Fruit fly (Drosophila melanogaster) whole organism, embryonic: ENCODE data around the gene CG12974.

Source experiments
- ATbp ChIP-seq: fragments of 200-800 bp; sonication (Bioruptor generic); optimal IDR thresholded peaks from 2 replicates; lab custom pipeline; 2017; ENCODE audit warnings: missing biosample characterization, mild to moderate bottlenecking, missing genetic modification characterization, missing genetic modification reagents
- Adf1 ChIP-seq: fragments of 200-800 bp; sonication (Bioruptor generic); IDR thresholded peaks from 2 replicates; pipeline ENCODE4 v1.3.6; 2022; ENCODE audit warnings: missing biosample characterization, missing genetic modification characterization
- Bgb ChIP-seq: fragments of 200-800 bp; sonication (Bioruptor generic); IDR thresholded peaks from 2 replicates; pipeline ENCODE4 v1.3.6; 2022; ENCODE audit warnings: missing biosample characterization, missing genetic modification characterization; ENCODE audit not compliant: partially characterized antibody
- Blimp-1 ChIP-seq: fragments of 200-800 bp; sonication (Bioruptor generic); optimal IDR thresholded peaks from 3 replicates; lab custom pipeline; 2018; ENCODE audit warnings: missing biosample characterization, missing genetic modification characterization, mild to moderate bottlenecking, moderate library complexity, missing genetic modification reagents
- Bteb2 ChIP-seq: fragments of 200-800 bp; sonication (Bioruptor generic); optimal IDR thresholded peaks from 2 replicates; lab custom pipeline; 2016; ENCODE audit warnings: missing biosample characterization, missing genetic modification characterization
- CG10462 ChIP-seq: fragments of 200-800 bp; sonication (Bioruptor generic); optimal IDR thresholded peaks from 2 replicates; lab custom pipeline; 2016; ENCODE audit warnings: missing biosample characterization, missing genetic modification characterization
- CG10565 ChIP-seq: fragments of 200-800 bp; sonication (Bioruptor generic); optimal IDR thresholded peaks from 3 replicates; lab custom pipeline; 2016; ENCODE audit warnings: missing biosample characterization, mild to moderate bottlenecking, missing genetic modification characterization
- CG11695 ChIP-seq: fragments of 200-800 bp; sonication (Bioruptor generic); IDR thresholded peaks from 3 replicates; pipeline ENCODE4 v1.3.6; 2022; ENCODE audit warnings: missing biosample characterization, missing genetic modification characterization
- CG12155 ChIP-seq: fragments of 200-800 bp; sonication (Bioruptor generic); optimal IDR thresholded peaks from 3 replicates; lab custom pipeline; 2016; ENCODE audit warnings: missing biosample characterization, missing genetic modification characterization
- CG15514 ChIP-seq: fragments of 200-800 bp; sonication (Bioruptor generic); optimal IDR thresholded peaks from 3 replicates; lab custom pipeline; 2017; ENCODE audit warnings: missing biosample characterization, missing genetic modification characterization, mild to moderate bottlenecking, moderate library complexity, missing genetic modification reagents
- CG15601 ChIP-seq: fragments of 200-800 bp; sonication (Bioruptor generic); optimal IDR thresholded peaks from 3 replicates; lab custom pipeline; 2019; ENCODE audit warnings: missing biosample characterization, mild to moderate bottlenecking, missing genetic modification characterization, moderate library complexity
- CG18011 ChIP-seq: fragments of 200-800 bp; sonication (Bioruptor generic); optimal IDR thresholded peaks from 2 replicates; lab custom pipeline; 2017; ENCODE audit warnings: missing biosample characterization, missing genetic modification characterization, mild to moderate bottlenecking, moderate library complexity, missing genotype
- CG31365 ChIP-seq: fragments of 200-800 bp; sonication (Bioruptor generic); optimal IDR thresholded peaks from 2 replicates; lab custom pipeline; 2018; ENCODE audit warnings: missing biosample characterization, mild to moderate bottlenecking, missing genetic modification characterization
- CG6654 ChIP-seq: fragments of 200-800 bp; sonication (Bioruptor generic); optimal IDR thresholded peaks from 2 replicates; lab custom pipeline; 2017; ENCODE audit warnings: missing biosample characterization, mild to moderate bottlenecking, missing genetic modification characterization
- CG7357 ChIP-seq: fragments of 200-800 bp; sonication (Bioruptor generic); IDR thresholded peaks from 3 replicates; pipeline ENCODE4 v1.3.6; 2022; ENCODE audit warnings: missing biosample characterization, missing genetic modification characterization
- CG7745 ChIP-seq: fragments of 200-800 bp; sonication (Bioruptor generic); optimal IDR thresholded peaks from 2 replicates; lab custom pipeline; 2018; ENCODE audit warnings: missing biosample characterization, mild to moderate bottlenecking, missing genetic modification characterization, moderate library complexity
- CG7786 ChIP-seq: fragments of 200-800 bp; sonication (Bioruptor generic); optimal IDR thresholded peaks from 2 replicates; lab custom pipeline; 2016; ENCODE audit warnings: missing biosample characterization, missing genetic modification characterization
- CrebB ChIP-seq: fragments of 200-800 bp; sonication (Bioruptor generic); optimal IDR thresholded peaks from 3 replicates; lab custom pipeline; 2018; ENCODE audit warnings: missing biosample characterization, mild to moderate bottlenecking, missing genetic modification characterization
- ERR ChIP-seq: fragments of 200-800 bp; sonication (Bioruptor generic); optimal IDR thresholded peaks from 2 replicates; lab custom pipeline; 2016; ENCODE audit warnings: missing biosample characterization, missing genetic modification characterization
- HLH3B ChIP-seq: fragments of 200-800 bp; sonication (Bioruptor generic); IDR thresholded peaks from 2 replicates; pipeline ENCODE4 v1.3.6; 2022; ENCODE audit warnings: missing biosample characterization, missing genetic modification characterization
- HLHmδ ChIP-seq: fragments of 200-800 bp; sonication (Bioruptor generic); optimal IDR thresholded peaks from 2 replicates; lab custom pipeline; 2018; ENCODE audit warnings: missing biosample characterization, mild to moderate bottlenecking, missing genetic modification characterization, moderate library complexity
- HmgZ ChIP-seq: fragments of 200-800 bp; sonication (Bioruptor generic); optimal IDR thresholded peaks from 2 replicates; lab custom pipeline; 2018; ENCODE audit warnings: missing biosample characterization, mild to moderate bottlenecking, missing genetic modification characterization
- Lim3 ChIP-seq: fragments of 200-800 bp; sonication (Bioruptor generic); IDR thresholded peaks from 2 replicates; pipeline ENCODE4 v1.3.6; 2022; ENCODE audit warnings: missing biosample characterization, missing genetic modification characterization
- Mrtf ChIP-seq: fragments of 200-800 bp; sonication (Bioruptor generic); IDR thresholded peaks from 3 replicates; pipeline ENCODE4 v1.3.6; 2022; ENCODE audit warnings: missing biosample characterization, missing genetic modification characterization
- Myb ChIP-seq: fragments of 200-800 bp; sonication (Bioruptor generic); optimal IDR thresholded peaks from 2 replicates; lab custom pipeline; 2016; ENCODE audit warnings: missing biosample characterization, missing genetic modification characterization
- NFAT ChIP-seq: fragments of 200-800 bp; sonication (Bioruptor generic); IDR thresholded peaks from 2 replicates; pipeline ENCODE4 v1.3.6; 2022; ENCODE audit warnings: missing biosample characterization, missing genetic modification characterization
- Oaz ChIP-seq: fragments of 200-800 bp; sonication (Bioruptor generic); IDR thresholded peaks from 2 replicates; pipeline ENCODE4 v1.3.6; 2022; ENCODE audit warnings: missing biosample characterization, missing genetic modification characterization
- Side ChIP-seq: fragments of 200-800 bp; sonication (Bioruptor generic); optimal IDR thresholded peaks from 2 replicates; lab custom pipeline; 2016; ENCODE audit warnings: missing biosample characterization, missing genetic modification characterization
- Sox100B ChIP-seq: fragments of 200-800 bp; sonication (Bioruptor generic); optimal IDR thresholded peaks from 3 replicates; lab custom pipeline; 2018; ENCODE audit warnings: missing biosample characterization, mild to moderate bottlenecking, missing genetic modification characterization
- Spps ChIP-seq: fragments of 200-800 bp; sonication (Bioruptor generic); optimal IDR thresholded peaks from 2 replicates; lab custom pipeline; 2018; ENCODE audit warnings: missing biosample characterization, mild to moderate bottlenecking, missing genetic modification characterization
- Stat92E ChIP-seq, 3 experiments: fragments of >200 bp in 2 of 3; fragments of 200-800 bp in 1 of 3; sonication (Bioruptor generic) in 1 of 3; optimal IDR thresholded peaks; 2 replicates each; lab custom pipeline; 2017 to 2019; ENCODE audit warnings: missing biosample characterization in 3 of 3, missing genetic modification characterization in 3 of 3, mild to moderate bottlenecking in 1 of 3, moderate library complexity in 1 of 3
- Xrp1 ChIP-seq: fragments of 200-800 bp; sonication (Bioruptor generic); IDR thresholded peaks from 2 replicates; pipeline ENCODE4 v1.3.6; 2022; ENCODE audit warnings: missing biosample characterization, missing genetic modification characterization
- ac ChIP-seq: fragments of 200-800 bp; sonication (Bioruptor generic); optimal IDR thresholded peaks from 3 replicates; lab custom pipeline; 2017; ENCODE audit warnings: missing biosample characterization, mild to moderate bottlenecking, missing genetic modification characterization
- ato ChIP-seq: fragments of 200-800 bp; sonication (Bioruptor generic); IDR thresholded peaks from 2 replicates; pipeline ENCODE4 v1.3.6; 2022; ENCODE audit warnings: missing biosample characterization, missing genetic modification characterization; ENCODE audit not compliant: partially characterized antibody
- bigmax ChIP-seq: fragments of 200-800 bp; sonication (Bioruptor generic); optimal IDR thresholded peaks from 2 replicates; lab custom pipeline; 2018; ENCODE audit warnings: missing biosample characterization, mild to moderate bottlenecking, missing genetic modification characterization
- bowl ChIP-seq: fragments of 200-800 bp; sonication (Bioruptor generic); IDR thresholded peaks from 2 replicates; pipeline ENCODE4 v1.3.6; 2022; ENCODE audit warnings: missing biosample characterization, missing genetic modification characterization
- bsh ChIP-seq, 2 experiments: fragments of 200-800 bp; sonication (Bioruptor generic); optimal IDR thresholded peaks; 2 replicates each; lab custom pipeline; 2017 to 2018; ENCODE audit warnings: mild to moderate bottlenecking in 2 of 2, missing biosample characterization in 2 of 2, missing genetic modification characterization in 2 of 2, moderate library complexity in 1 of 2
- crc ChIP-seq: fragments of 200-800 bp; sonication (Bioruptor generic); optimal IDR thresholded peaks from 2 replicates; lab custom pipeline; 2016; ENCODE audit warnings: missing biosample characterization, missing genetic modification characterization
- dati ChIP-seq: fragments of 200-800 bp; sonication (Bioruptor generic); IDR thresholded peaks from 2 replicates; pipeline ENCODE4 v1.3.6; 2022; ENCODE audit warnings: missing biosample characterization, missing genetic modification characterization
- ems ChIP-seq: fragments of 200-800 bp; sonication (Bioruptor generic); optimal IDR thresholded peaks from 3 replicates; lab custom pipeline; 2016; ENCODE audit warnings: missing biosample characterization, missing genetic modification characterization
- fd3F ChIP-seq: fragments of 200-800 bp; sonication (Bioruptor generic); optimal IDR thresholded peaks from 2 replicates; lab custom pipeline; 2018; ENCODE audit warnings: missing biosample characterization, mild to moderate bottlenecking, missing genetic modification characterization, moderate library complexity
- lilli ChIP-seq: fragments of 200-800 bp; sonication (Bioruptor generic); optimal IDR thresholded peaks from 3 replicates; lab custom pipeline; 2016; ENCODE audit warnings: missing biosample characterization, missing genetic modification characterization
- peb ChIP-seq: fragments of 200-800 bp; sonication (Bioruptor generic); IDR thresholded peaks from 2 replicates; pipeline ENCODE4 v1.3.6; 2022; ENCODE audit warnings: missing biosample characterization, missing genetic modification characterization
- psq ChIP-seq: fragments of 200-800 bp; sonication (Bioruptor generic); optimal IDR thresholded peaks from 2 replicates; lab custom pipeline; 2017; ENCODE audit warnings: missing biosample characterization, missing genetic modification characterization
- scrt ChIP-seq: fragments of 200-800 bp; sonication (Bioruptor generic); optimal IDR thresholded peaks from 2 replicates; lab custom pipeline; 2018; ENCODE audit warnings: missing biosample characterization, mild to moderate bottlenecking, missing genetic modification characterization, moderate library complexity
- sima ChIP-seq: fragments of 200-800 bp; sonication (Bioruptor generic); optimal IDR thresholded peaks from 2 replicates; lab custom pipeline; 2016; ENCODE audit warnings: missing biosample characterization, missing genetic modification characterization
- sr ChIP-seq: fragments of 200-800 bp; sonication (Bioruptor generic); IDR thresholded peaks from 3 replicates; pipeline ENCODE4 v1.3.6; 2022; ENCODE audit warnings: missing biosample characterization, missing genetic modification characterization
- ssp ChIP-seq: fragments of 200-800 bp; sonication (Bioruptor generic); IDR thresholded peaks from 2 replicates; pipeline ENCODE4 v1.3.6; 2022; ENCODE audit warnings: missing biosample characterization, missing genetic modification characterization
- wor ChIP-seq: fragments of 200-800 bp; sonication (Bioruptor generic); IDR thresholded peaks from 2 replicates; pipeline ENCODE4 v1.3.6; 2022; ENCODE audit warnings: missing biosample characterization, missing genetic modification characterization
- zen2 ChIP-seq: fragments of 200-800 bp; sonication (Bioruptor generic); IDR thresholded peaks from 3 replicates; pipeline ENCODE4 v1.3.6; 2022; ENCODE audit warnings: missing biosample characterization, missing genetic modification characterization; ENCODE audit not compliant: partially characterized antibody

Gene CG12974

DNA sequence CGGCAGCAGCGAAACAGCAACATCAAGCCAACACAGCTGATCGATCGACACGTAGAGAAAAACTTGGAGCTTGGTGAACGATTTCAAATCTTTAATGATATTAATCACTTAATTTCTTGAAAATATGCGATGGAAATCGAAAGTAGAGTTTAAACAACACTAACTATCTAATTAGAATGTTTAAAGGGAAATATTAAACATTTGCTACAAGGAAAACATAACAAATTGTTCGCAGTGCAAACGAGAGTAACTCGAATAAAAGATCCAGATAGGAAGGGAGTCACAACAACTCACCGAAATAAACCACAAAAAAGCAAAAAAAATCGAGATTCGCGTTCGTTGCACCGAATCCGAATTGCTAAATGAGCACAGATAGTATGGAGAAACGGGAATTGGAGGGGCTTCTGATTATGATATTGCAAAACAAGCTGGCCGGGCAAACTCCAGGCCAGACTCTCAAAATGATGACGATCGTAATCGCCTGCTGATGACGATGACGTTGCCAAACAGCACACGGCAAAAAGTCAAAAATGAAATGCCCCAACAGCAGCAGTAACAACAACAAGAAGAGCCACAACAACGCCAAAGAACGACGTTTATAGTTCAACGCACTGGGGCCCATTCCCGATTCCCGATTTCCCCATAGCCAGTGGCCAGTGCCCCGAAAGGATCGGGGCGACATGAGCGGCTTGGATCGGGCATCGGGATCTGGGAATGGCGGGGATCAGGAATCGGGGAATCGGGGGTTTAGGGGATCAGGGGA is 31.8 kb downstream of the CG12974 start (continued):
- no peak for TF ChIP-seq Adf1 (GFP tag; lab: Robert Waterston, UW)
- TF ChIP-seq CrebB (tag; lab: Kevin White, UChicago): no peak
- no peak for TF ChIP-seq CG31365 (tag; lab: Kevin White, UChicago)
- no peak for TF ChIP-seq crc (GFP tag; lab: Kevin White, UChicago)
- no peak for TF ChIP-seq ato (GFP tag; lab: Robert Waterston, UW)
- no peak for TF ChIP-seq sr (GFP tag; lab: Robert Waterston, UW)
- TF ChIP-seq Xrp1 (GFP tag; lab: Robert Waterston, UW): 0 out of 2 replicates have a peak, but pooled peaks have one; percentile 49
- TF ChIP-seq ssp (GFP tag; lab: Robert Waterston, UW): no peak
- TF ChIP-seq CG11695 (GFP tag; lab: Robert Waterston, UW): no peak
- TF ChIP-seq Myb: no peak
- TF ChIP-seq psq (GFP tag; lab: Kevin White, UChicago): no peak
- no peak for TF ChIP-seq dati (GFP tag; lab: Robert Waterston, UW)
- TF ChIP-seq CG18011 (GFP tag; lab: Kevin White, UChicago): no peak
- no peak for TF ChIP-seq Bteb2 (GFP tag; lab: Kevin White, UChicago)
- TF ChIP-seq lilli (GFP tag; lab: Kevin White, UChicago): no peak
- peak; percentile 70 to 90 for TF ChIP-seq bsh (GFP tag; optimal IDR thresholded peaks at IDR 0.05; lab: Kevin White, UChicago)
- TF ChIP-seq scrt (GFP tag; lab: Kevin White, UChicago): no peak
- TF ChIP-seq zen2 (GFP tag; lab: Robert Waterston, UW): no peak
- TF ChIP-seq CG7786: no peak
- TF ChIP-seq bowl (GFP tag; lab: Robert Waterston, UW): no peak
- TF ChIP-seq CG10565 (GFP tag; lab: Kevin White, UChicago): no peak
- TF ChIP-seq fd3F (GFP tag; lab: Kevin White, UChicago): no peak
- TF ChIP-seq HLHmδ (GFP tag; lab: Kevin White, UChicago): no peak
- TF ChIP-seq ems (GFP tag; lab: Kevin White, UChicago): no peak
- peak; percentile 65 for TF ChIP-seq Blimp-1 (GFP tag; lab: Kevin White, UChicago)
- no peak for TF ChIP-seq CG7357 (GFP tag; lab: Robert Waterston, UW)
- peak; percentile 40 for TF ChIP-seq Spps (tag; lab: Kevin White, UChicago)
- TF ChIP-seq CG6654: no peak
- no peak for TF ChIP-seq Oaz (GFP tag; lab: Robert Waterston, UW)
- no peak for TF ChIP-seq CG7745 (tag; lab: Kevin White, UChicago)
- no peak for TF ChIP-seq NFAT
- TF ChIP-seq CG12155 (GFP tag; lab: Kevin White, UChicago): no peak
- no peak for TF ChIP-seq Side (GFP tag; lab: Kevin White, UChicago)
- peak; percentile 41 for TF ChIP-seq Sox100B
- TF ChIP-seq sima (GFP tag; lab: Kevin White, UChicago): no peak
- TF ChIP-seq HmgZ (tag; lab: Kevin White, UChicago): no peak
- no peak for TF ChIP-seq CG15514
- no peak for TF ChIP-seq wor (GFP tag; lab: Robert Waterston, UW)
- no peak for TF ChIP-seq bigmax (GFP tag; lab: Kevin White, UChicago)
- no peak for TF ChIP-seq Bgb (GFP tag; lab: Robert Waterston, UW)
- TF ChIP-seq ERR (GFP tag; lab: Kevin White, UChicago): no peak
- TF ChIP-seq Mrtf: no peak
- no peak for TF ChIP-seq ac (GFP tag; lab: Kevin White, UChicago)
- peak; percentile 10 for TF ChIP-seq ATbp (GFP tag; lab: Kevin White, UChicago)
- no peak for TF ChIP-seq CG15601 (tag; lab: Kevin White, UChicago)
- no peak for TF ChIP-seq HLH3B (GFP tag; lab: Robert Waterston, UW)
- TF ChIP-seq Lim3 (GFP tag; lab: Robert Waterston, UW): no peak
- no peak for TF ChIP-seq peb (GFP tag; lab: Robert Waterston, UW)
- TF ChIP-seq CG10462 (GFP tag; lab: Kevin White, UChicago): peak; percentile 11
- no peak for TF ChIP-seq Stat92E (GFP tag; optimal IDR thresholded peaks at IDR 0.05; lab: Kevin White, UChicago)
